Fruit fly (Drosophila melanogaster): Measurements from ENCODE around the gene CG32638.
A peak's percentile ranks its signal among the peaks of the same experiment; 100 is the strongest.

CG32638 gene

DNA sequence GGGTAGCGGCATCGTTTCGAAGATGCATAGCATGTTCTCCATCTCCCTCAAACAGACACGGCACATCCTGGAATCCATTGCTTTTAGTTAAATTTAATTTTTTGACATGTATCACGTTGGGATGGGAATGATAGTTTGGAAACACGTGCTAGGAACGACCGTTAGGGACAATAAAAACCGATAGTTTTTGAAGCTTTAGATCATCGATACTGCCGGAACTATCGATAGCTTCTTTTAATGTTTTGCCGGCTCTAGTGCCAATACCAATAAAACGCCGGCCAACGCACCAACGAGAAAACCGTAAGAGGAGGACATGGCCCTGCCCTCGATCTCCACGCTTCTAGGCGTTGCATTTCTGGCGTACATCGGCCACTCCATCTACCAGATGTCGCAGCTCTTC lies 26.2 kb upstream of the CG32638 start, which contains the start of the genes CG4318 and CG4332 (continued):
- TF ChIP-seq CG6765 (GFP tag; optimal IDR thresholded peaks at IDR 0.05) (no peak), ara (GFP tag; IDR thresholded peaks at IDR 0.05) (peak; percentile 6; the same call in 1 of the 2 replicates), CG2120 (GFP tag; optimal IDR thresholded peaks at IDR 0.05) (no peak), E2f2 (GFP tag; IDR thresholded peaks at IDR 0.05) (no peak), CG2129 (GFP tag; IDR thresholded peaks at IDR 0.05; ENCODE audit: partially characterized antibody) (peak; percentile 59; the same call in 1 of the 2 replicates), slbo (GFP tag; IDR thresholded peaks at IDR 0.05) (0 out of 2 replicates have a peak, but pooled peaks have one; percentile 14), B-H1 (GFP tag; IDR thresholded peaks at IDR 0.05) (no peak), CG14860 (GFP tag; IDR thresholded peaks at IDR 0.05; ENCODE audit: partially characterized antibody) (peak; percentile 75), ato (GFP tag; IDR thresholded peaks at IDR 0.05; ENCODE audit: partially characterized antibody) (peak; percentile 79), Abd-B (GFP tag; optimal IDR thresholded peaks at IDR 0.05) (no peak), bcd (GFP tag; optimal IDR thresholded peaks at IDR 0.05) (no peak), cas (GFP tag; IDR thresholded peaks at IDR 0.05) (no peak), TFAM (GFP tag; optimal IDR thresholded peaks at IDR 0.05) (no peak), stwl (tag; optimal IDR thresholded peaks at IDR 0.05) (peak; percentile 59), Mad (GFP tag; optimal IDR thresholded peaks at IDR 0.05) (no peak), Opbp (GFP tag; IDR thresholded peaks at IDR 0.05; ENCODE audit: partially characterized antibody) (peak; percentile 89), CG3726 (GFP tag; IDR thresholded peaks at IDR 0.05) (no peak), Ets97D (GFP tag; optimal IDR thresholded peaks at IDR 0.05) (peak; percentile 40), hb (GFP tag; IDR thresholded peaks at IDR 0.05; ENCODE audit: partially characterized antibody) (peak; percentile 74), CG10274 (GFP tag; optimal IDR thresholded peaks at IDR 0.05) (no peak), CG10321 (GFP tag; IDR thresholded peaks at IDR 0.05) (no peak), sob (GFP tag; IDR thresholded peaks at IDR 0.05) (no peak), dan (GFP tag; IDR thresholded peaks at IDR 0.05) (no peak), seq (GFP tag; IDR thresholded peaks at IDR 0.05) (no peak), CG8290 (GFP tag; optimal IDR thresholded peaks at IDR 0.05) (no peak), CG8290 (tag; optimal IDR thresholded peaks at IDR 0.05) (no peak), CG34422 (GFP tag; IDR thresholded peaks at IDR 0.05) (peak; percentile 45; the same call in 1 of the 3 replicates), zfh1 (GFP tag; IDR thresholded peaks at IDR 0.05) (no peak), CG42726 (GFP tag; IDR thresholded peaks at IDR 0.05; ENCODE audit: partially characterized antibody) (peak; percentile 84), Dek (tag; optimal IDR thresholded peaks at IDR 0.05) (no peak), Camta (GFP tag; optimal IDR thresholded peaks at IDR 0.05) (no peak), Bdp1 (GFP tag; optimal IDR thresholded peaks at IDR 0.05) (no peak), disco-r (GFP tag; optimal IDR thresholded peaks at IDR 0.05) (no peak), NK7.1 (GFP tag; optimal IDR thresholded peaks at IDR 0.05) (no peak), HmgZ (tag; optimal IDR thresholded peaks at IDR 0.05) (peak; percentile 21), crp (GFP tag; optimal IDR thresholded peaks at IDR 0.05) (no peak), sens (GFP tag) (no peak), nerfin-2 (GFP tag; IDR thresholded peaks at IDR 0.05; ENCODE audit: partially characterized antibody) (peak; percentile 72), CG34224 (GFP tag; IDR thresholded peaks at IDR 0.05; ENCODE audit: partially characterized antibody) (peak; percentile 87), run (tag; optimal IDR thresholded peaks at IDR 0.05) (no peak), Max (GFP tag; optimal IDR thresholded peaks at IDR 0.05) (peak; percentile 44), bigmax (GFP tag; optimal IDR thresholded peaks at IDR 0.05) (no peak), CG12769 (tag; optimal IDR thresholded peaks at IDR 0.05) (no peak), inv (GFP tag; IDR thresholded peaks at IDR 0.05; ENCODE audit: partially characterized antibody) (peak; percentile 79), CG13424 (tag; optimal IDR thresholded peaks at IDR 0.05) (no peak), rib (GFP tag; IDR thresholded peaks at IDR 0.05) (no peak), nom (GFP tag; optimal IDR thresholded peaks at IDR 0.05) (no peak), dm (GFP tag; optimal IDR thresholded peaks at IDR 0.05) (peak; percentile 94), Lim3 (GFP tag; IDR thresholded peaks at IDR 0.05) (no peak), Dip3 (GFP tag; optimal IDR thresholded peaks at IDR 0.05) (no peak), Dll (GFP tag; IDR thresholded peaks at IDR 0.05; ENCODE audit: partially characterized antibody) (peak; percentile 90)
